Worm (Caenorhabditis elegans): Measurements from ENCODE around the gene F43E2.6.

The F43E2.6 gene

ce11 chrII:7325063-7325480 lies 43.6 kb downstream of the F43E2.6 start:
- no peak for TF ChIP-seq cebp-1 (GFP tag; IDR thresholded peaks at IDR 0.05)
- no peak for TF ChIP-seq cebp-1 (tag; optimal IDR thresholded peaks at IDR 0.05)
- no peak for TF ChIP-seq F23B12.7 (tag; optimal IDR thresholded peaks at IDR 0.05; ENCODE audit: insufficient read depth)
- TF ChIP-seq snpc-1.1 (tag; optimal IDR thresholded peaks at IDR 0.05; ENCODE audit: insufficient read depth), result no peak
- peak; percentile 51 for TF ChIP-seq somi-1 (GFP tag; optimal IDR thresholded peaks at IDR 0.05)
- no peak for TF ChIP-seq akir-1 (GFP tag; optimal IDR thresholded peaks at IDR 0.05)
- no peak for TF ChIP-seq F10E7.11 (tag; optimal IDR thresholded peaks at IDR 0.05)
- no peak for TF ChIP-seq athp-1 (tag; optimal IDR thresholded peaks at IDR 0.05)
- no peak for TF ChIP-seq B0035.1 (tag; optimal IDR thresholded peaks at IDR 0.05)
- no peak for TF ChIP-seq K11D2.4 (GFP tag; IDR thresholded peaks at IDR 0.05)
- peak; percentile 79 for TF ChIP-seq K12H6.12 (tag; optimal IDR thresholded peaks at IDR 0.05)
- no peak for TF ChIP-seq repo-1 (tag; optimal IDR thresholded peaks at IDR 0.05)
- TF ChIP-seq mxl-1 (tag; optimal IDR thresholded peaks at IDR 0.05), result no peak
- peak; percentile 5 for TF ChIP-seq ceh-27 (GFP tag; optimal IDR thresholded peaks at IDR 0.05)
- TF ChIP-seq gei-17 (GFP tag; optimal IDR thresholded peaks at IDR 0.05), result no peak
- TF ChIP-seq F55B11.4 (tag; optimal IDR thresholded peaks at IDR 0.05; ENCODE audit: borderline replicate concordance, insufficient read depth), result no peak
- TF ChIP-seq egl-18 (GFP tag; IDR thresholded peaks at IDR 0.05), result no peak
- TF ChIP-seq atf-7 (tag; optimal IDR thresholded peaks at IDR 0.05), result peak; percentile 62
- TF ChIP-seq ztf-22 (GFP tag; optimal IDR thresholded peaks at IDR 0.05), result no peak
- TF ChIP-seq chd-7 (tag; optimal IDR thresholded peaks at IDR 0.05), result no peak
- no peak for TF ChIP-seq unc-62 (GFP tag; optimal IDR thresholded peaks at IDR 0.05)
- TF ChIP-seq ztf-6 (GFP tag; IDR thresholded peaks at IDR 0.05), result no peak
- no peak for TF ChIP-seq rec-8 (tag; optimal IDR thresholded peaks at IDR 0.05)
- TF ChIP-seq C17E4.6 (GFP tag; IDR thresholded peaks at IDR 0.05), result no peak
- TF ChIP-seq zim-3 (tag; optimal IDR thresholded peaks at IDR 0.05), result no peak
- TF ChIP-seq F57A8.1 (GFP tag; optimal IDR thresholded peaks at IDR 0.05), result no peak
- TF ChIP-seq lag-1 (GFP tag; IDR thresholded peaks at IDR 0.05), result no peak
- no peak for TF ChIP-seq ztf-3 (GFP tag; optimal IDR thresholded peaks at IDR 0.05)
- no peak for TF ChIP-seq B0261.1 (tag; optimal IDR thresholded peaks at IDR 0.05)
- TF ChIP-seq nfyb-1 (GFP tag; IDR thresholded peaks at IDR 0.05), result peak; percentile 32; the same call in 1 of the 2 replicates
- TF ChIP-seq T26A5.8 (tag; optimal IDR thresholded peaks at IDR 0.05), result no peak
- no peak for TF ChIP-seq Y67H2A.10 (GFP tag; conservative IDR thresholded peaks at IDR 0.05)
- TF ChIP-seq hsf-1 (GFP tag; IDR thresholded peaks at IDR 0.05), result no peak
- no peak for TF ChIP-seq madf-3 (GFP tag; IDR thresholded peaks at IDR 0.05)
- no peak for TF ChIP-seq mcd-1 (GFP tag; IDR thresholded peaks at IDR 0.05)
- no peak for TF ChIP-seq Y56A3A.18 (GFP tag; IDR thresholded peaks at IDR 0.05)
- TF ChIP-seq mel-28 (tag; optimal IDR thresholded peaks at IDR 0.05; ENCODE audit: borderline replicate concordance), result no peak
- no peak for TF ChIP-seq snpc-1.3 (tag; optimal IDR thresholded peaks at IDR 0.05; ENCODE audit: insufficient read depth)
- no peak for TF ChIP-seq sdz-38 (tag; optimal IDR thresholded peaks at IDR 0.05)
- no peak for TF ChIP-seq efl-1 (GFP tag; optimal IDR thresholded peaks at IDR 0.05)
- TF ChIP-seq ztf-28 (GFP tag; IDR thresholded peaks at IDR 0.05), result no peak
- TF ChIP-seq zfh-2 (GFP tag; conservative IDR thresholded peaks at IDR 0.05), result no peak
- no peak for TF ChIP-seq ztf-26 (tag; optimal IDR thresholded peaks at IDR 0.05)
- no peak for TF ChIP-seq bed-2 (GFP tag; IDR thresholded peaks at IDR 0.05)
- TF ChIP-seq ZK185.1 (tag; optimal IDR thresholded peaks at IDR 0.05; ENCODE audit: poor library complexity, severe bottlenecking), result peak; percentile 16
- no peak for TF ChIP-seq ceh-40 (GFP tag; IDR thresholded peaks at IDR 0.05)
- no peak for TF ChIP-seq pbrm-1 (GFP tag; IDR thresholded peaks at IDR 0.05)
- TF ChIP-seq bed-1 (GFP tag; IDR thresholded peaks at IDR 0.05), result no peak

Measured in whole organism, young adult.